Fruit fly (Drosophila melanogaster) whole organism, wandering third instar larva: ENCODE results near the gene CG32301.

ENCODE experiments used
- Abd-B ChIP-seq: fragments of >200 bp; optimal IDR thresholded peaks from 2 replicates; lab custom pipeline; 2017; ENCODE audit warnings: missing biosample characterization, missing genetic modification characterization
- CG32264 ChIP-seq: fragments of 200-800 bp; sonication (Bioruptor generic); optimal IDR thresholded peaks from 2 replicates; lab custom pipeline; 2016; ENCODE audit warnings: missing biosample characterization, missing genetic modification characterization
- Dfd ChIP-seq: fragments of >200 bp; optimal IDR thresholded peaks from 2 replicates; lab custom pipeline; 2017; ENCODE audit warnings: missing biosample characterization, missing genetic modification characterization
- Vsx2 ChIP-seq: fragments of 200-300, 225-300 bp; sonication (Bioruptor generic); optimal IDR thresholded peaks from 2 replicates; lab custom pipeline; 2018; ENCODE audit warnings: missing biosample characterization, missing genetic modification characterization; ENCODE audit not compliant: partially characterized antibody
- jim ChIP-seq: fragments of 175-275, 200-325 bp; sonication (Bioruptor generic); optimal IDR thresholded peaks from 2 replicates; lab custom pipeline; 2016; ENCODE audit warnings: missing biosample characterization, mild to moderate bottlenecking, missing genetic modification characterization
- lola ChIP-seq: fragments of >200 bp; optimal IDR thresholded peaks from 2 replicates; lab custom pipeline; 2017; ENCODE audit warnings: missing biosample characterization, missing genetic modification characterization
- psq ChIP-seq: fragments of 200-800 bp; sonication (Bioruptor generic); optimal IDR thresholded peaks from 3 replicates; lab custom pipeline; 2017; ENCODE audit warnings: missing biosample characterization, mild to moderate bottlenecking, missing genetic modification characterization, moderate library complexity
- usp ChIP-seq: fragments of >200 bp; optimal IDR thresholded peaks from 2 replicates; lab custom pipeline; 2017; ENCODE audit warnings: missing biosample characterization, missing genetic modification characterization

DNA sequence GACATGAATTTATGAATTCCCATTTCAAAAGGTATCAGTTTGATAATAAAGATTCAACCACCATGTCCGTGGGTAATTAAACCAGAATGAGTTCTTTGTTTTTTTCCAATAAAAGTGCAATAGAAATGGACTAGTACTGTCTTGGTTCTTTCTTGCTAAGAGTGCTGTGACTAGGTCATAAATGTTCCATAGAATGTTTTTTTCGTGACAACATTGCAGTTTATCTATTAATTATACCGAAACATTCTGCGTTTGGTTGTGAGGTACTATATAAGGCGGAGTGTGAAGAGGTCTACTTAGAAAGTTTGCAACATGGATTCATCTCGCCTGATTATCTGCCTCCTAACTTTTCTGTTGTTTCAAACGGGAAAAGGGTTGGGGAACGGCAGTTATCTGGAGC lies 23.3 kb downstream of the CG32301 start, which contains the start of gene obst-I:
- TF ChIP-seq usp: no peak
- no peak for TF ChIP-seq Abd-B (GFP tag; lab: Kevin White, UChicago)
- TF ChIP-seq Dfd (GFP tag; lab: Kevin White, UChicago): no peak
- no peak for TF ChIP-seq psq (GFP tag; lab: Kevin White, UChicago)
- TF ChIP-seq jim (GFP tag; lab: Kevin White, UChicago): no peak
- TF ChIP-seq lola (GFP tag; lab: Kevin White, UChicago): no peak
- no peak for TF ChIP-seq Vsx2
- no peak for TF ChIP-seq CG32264
